Worm (Caenorhabditis elegans) whole organism, L1 larva: ENCODE results near the gene F49C5.5.

ENCODE experiments used
- efl-1 ChIP-seq, 4 experiments: fragments of 150-350 bp; optimal IDR thresholded peaks in 3 of 4; peaks in 1 of 4; 1 replicate in 1 of 4; 2 replicates in 3 of 4; lab custom pipeline; 2014; ENCODE audit warnings: missing biosample characterization in 2 of 4, missing genetic modification characterization in 2 of 4, missing genetic modification reagents in 2 of 4
- fos-1 ChIP-seq: fragments of 150-350 bp; optimal IDR thresholded peaks from 2 replicates; lab custom pipeline; 2014; ENCODE audit warnings: missing biosample characterization, missing genetic modification characterization
- jun-1 ChIP-seq: fragments of 150-350 bp; optimal IDR thresholded peaks from 2 replicates; lab custom pipeline; 2014; ENCODE audit warnings: missing biosample characterization, missing genetic modification reagents, missing genetic modification characterization
- lin-35 ChIP-seq, 2 experiments: fragments of 150-350 bp; optimal IDR thresholded peaks; 2 replicates each; lab custom pipeline; 2014; ENCODE audit warnings: missing biosample characterization in 2 of 2, missing genetic modification characterization in 2 of 2, missing genetic modification reagents in 2 of 2
- mdl-1 ChIP-seq, 2 experiments: fragments of 150-350 bp; optimal IDR thresholded peaks; 2 replicates each; lab custom pipeline; 2014 to 2017; ENCODE audit warnings: missing biosample characterization in 2 of 2, missing genetic modification characterization in 2 of 2, inconsistent platforms in 1 of 2
- nhr-11 ChIP-seq: fragments of 150-350 bp; optimal IDR thresholded peaks from 2 replicates; lab custom pipeline; 2014; ENCODE audit warnings: missing biosample characterization, missing genetic modification characterization
- nhr-12 ChIP-seq: sonication (generic microtip); optimal IDR thresholded peaks from 2 replicates; lab custom pipeline; 2017; ENCODE audit warnings: missing biosample characterization, missing genetic modification characterization
- pqm-1 ChIP-seq: sonication (generic microtip); optimal IDR thresholded peaks from 3 replicates; lab custom pipeline; 2017; ENCODE audit warnings: missing biosample characterization, missing genetic modification characterization
- snpc-4 ChIP-seq: fragments of 150-350 bp; optimal IDR thresholded peaks from 2 replicates; lab custom pipeline; 2014; ENCODE audit warnings: missing biosample characterization, missing genetic modification characterization
- swsn-7 ChIP-seq: sonication (generic microtip); optimal IDR thresholded peaks from 2 replicates; lab custom pipeline; 2016; ENCODE audit warnings: missing genetic modification characterization, missing compliant biosample characterization
- unc-98 ChIP-seq: fragments of 200-800 bp; sonication (Bioruptor generic); IDR thresholded peaks from 2 replicates; pipeline ENCODE4 v1.3.6; 2022; ENCODE audit warnings: missing genetic modification characterization, missing compliant biosample characterization
- ztf-11 ChIP-seq, 2 experiments: sonication (generic microtip); optimal IDR thresholded peaks; 2 replicates each; lab custom pipeline; 2016 to 2017; ENCODE audit warnings: missing genetic modification characterization in 2 of 2, missing biosample characterization in 1 of 2, missing compliant biosample characterization in 1 of 2

- TF ChIP-seq pqm-1 (tag; lab: Kevin White, UChicago) (no peak), snpc-4 (tag; lab: Kevin White, UChicago) (no peak), jun-1 (tag; lab: Kevin White, UChicago) (no peak), unc-98 (no peak), nhr-12 (tag; lab: Kevin White, UChicago) (no peak), fos-1 (tag; lab: Kevin White, UChicago) (no peak), nhr-11 (tag; lab: Kevin White, UChicago) (no peak), efl-1 (optimal IDR thresholded peaks at IDR 0.05; lab: Kevin White, UChicago) (no peak), efl-1 (GFP tag; optimal IDR thresholded peaks at IDR 0.05 in 1 of 2; lab: Kevin White, UChicago) (no peak), mdl-1 (tag; optimal IDR thresholded peaks at IDR 0.05; lab: Kevin White, UChicago) (no peak), lin-35 (GFP tag; optimal IDR thresholded peaks at IDR 0.05; lab: Kevin White, UChicago) (no peak), swsn-7 (tag; lab: Kevin White, UChicago) (no peak), ztf-11 (tag; optimal IDR thresholded peaks at IDR 0.05; lab: Kevin White, UChicago) (no peak)
Measured at ce11 chrII:12570523-12570922, 24.2 kb upstream of the F49C5.5 start, which contains the start of gene Y38E10A.1.
